Worm (Caenorhabditis elegans) whole organism, L4 larva: ENCODE measurements around the gene srw-101.
"Not testable (repeated sequence)": the region's sequence is repeated elsewhere in the genome, so short reads cannot be mapped to it uniquely, and the experiment has no call there.

Experiments used
- F37D6.2 ChIP-seq: sonication (generic microtip); optimal IDR thresholded peaks from 2 replicates; lab custom pipeline; 2016; ENCODE audit warnings: mild to moderate bottlenecking, missing genetic modification characterization, missing compliant biosample characterization
- F44E2.7 ChIP-seq: fragments of 200-800 bp; sonication (Bioruptor generic); IDR thresholded peaks from 2 replicates; pipeline ENCODE4 v2.1.2; 2022; ENCODE audit warnings: missing genetic modification characterization, missing compliant biosample characterization
- Y105C5A.15 ChIP-seq: fragments of 200-800 bp; sonication (Bioruptor generic); IDR thresholded peaks from 2 replicates; pipeline ENCODE4 v1.3.6; 2022; ENCODE audit warnings: missing genetic modification characterization, missing compliant biosample characterization
- Y75B8A.6 ChIP-seq: fragments of 200-800 bp; sonication (Bioruptor generic); IDR thresholded peaks from 2 replicates; pipeline ENCODE4 v1.3.6; 2022; ENCODE audit warnings: missing genetic modification reagents, missing genetic modification characterization, missing compliant biosample characterization
- ZK546.5 ChIP-seq, 2 experiments: sonication (generic microtip); optimal IDR thresholded peaks; 2 replicates each; lab custom pipeline; 2017; ENCODE audit warnings: missing biosample characterization in 2 of 2, missing genetic modification characterization in 2 of 2
- ama-1 ChIP-seq: fragments of 150-350 bp; optimal IDR thresholded peaks from 2 replicates; lab custom pipeline; 2014; ENCODE audit warnings: inconsistent platforms, mixed read lengths
- cey-2 ChIP-seq: sonication (generic microtip); optimal IDR thresholded peaks from 3 replicates; lab custom pipeline; 2017; ENCODE audit warnings: missing genetic modification characterization, mild to moderate bottlenecking, missing compliant biosample characterization, antibody characterized with exemption, borderline replicate concordance; ENCODE audit not compliant: insufficient read depth
- ctbp-1 ChIP-seq: fragments of 200-800 bp; sonication (Bioruptor generic); IDR thresholded peaks from 2 replicates; pipeline ENCODE4 v1.3.6; 2022; ENCODE audit warnings: missing genetic modification reagents, missing genetic modification characterization, missing compliant biosample characterization
- daf-12 ChIP-seq: fragments of 150-350 bp; optimal IDR thresholded peaks from 2 replicates; lab custom pipeline; 2014; ENCODE audit warnings: missing biosample characterization, missing genetic modification reagents, missing genetic modification characterization
- daf-16 ChIP-seq, 3 experiments: sonication (generic microtip); optimal IDR thresholded peaks; 2 replicates each; lab custom pipeline; 2016 to 2017; ENCODE audit warnings: missing genetic modification characterization in 3 of 3, missing genetic modification reagents in 3 of 3, mild to moderate bottlenecking in 2 of 3, missing compliant biosample characterization in 2 of 3, missing biosample characterization in 1 of 3, moderate library complexity in 1 of 3
- dmd-6 ChIP-seq: fragments of 200-800 bp; sonication (Bioruptor generic); IDR thresholded peaks from 2 replicates; pipeline ENCODE4 v1.3.6; 2022; ENCODE audit warnings: missing genetic modification reagents, missing genetic modification characterization, missing compliant biosample characterization
- dmd-8 ChIP-seq: fragments of 200-800 bp; sonication (Bioruptor generic); IDR thresholded peaks from 2 replicates; pipeline ENCODE4 v1.3.6; 2022; ENCODE audit warnings: missing genetic modification characterization, missing compliant biosample characterization
- egl-43 ChIP-seq: fragments of 200-800 bp; sonication (Bioruptor generic); IDR thresholded peaks from 2 replicates; pipeline ENCODE4 v1.3.6; 2022; ENCODE audit warnings: missing genetic modification reagents, missing genetic modification characterization, missing compliant biosample characterization
- jun-1 ChIP-seq: fragments of 150-350 bp; optimal IDR thresholded peaks from 2 replicates; lab custom pipeline; 2014; ENCODE audit warnings: missing biosample characterization, missing genetic modification reagents, missing genetic modification characterization
- lin-1 ChIP-seq: fragments of 200-800 bp; sonication (Bioruptor generic); IDR thresholded peaks from 2 replicates; pipeline ENCODE4 v1.3.6; 2022; ENCODE audit warnings: missing genetic modification reagents, missing genetic modification characterization, missing compliant biosample characterization
- madf-9 ChIP-seq: fragments of 200-800 bp; sonication (Bioruptor generic); conservative IDR thresholded peaks from 2 replicates; pipeline ENCODE4 v1.3.6; 2022; ENCODE audit warnings: missing genetic modification reagents, missing genetic modification characterization, missing compliant biosample characterization
- mes-2 ChIP-seq: sonication (generic microtip); optimal IDR thresholded peaks from 2 replicates; lab custom pipeline; 2016; ENCODE audit warnings: missing genotype, mild to moderate bottlenecking, missing genetic modification characterization, missing compliant biosample characterization; ENCODE audit not compliant: poor library complexity, severe bottlenecking
- nhr-102 ChIP-seq: sonication (generic microtip); optimal IDR thresholded peaks from 2 replicates; lab custom pipeline; 2016; ENCODE audit warnings: mild to moderate bottlenecking, missing genetic modification characterization, moderate library complexity, missing compliant biosample characterization
- nhr-11 ChIP-seq: fragments of 150-350 bp; optimal IDR thresholded peaks from 2 replicates; lab custom pipeline; 2014; ENCODE audit warnings: missing biosample characterization, missing genetic modification characterization
- nhr-237 ChIP-seq: sonication (generic microtip); optimal IDR thresholded peaks from 2 replicates; lab custom pipeline; 2017; ENCODE audit warnings: missing biosample characterization, missing genetic modification characterization
- nhr-76 ChIP-seq: fragments of 150-350 bp; optimal IDR thresholded peaks from 2 replicates; lab custom pipeline; 2014; ENCODE audit warnings: missing biosample characterization, missing genetic modification characterization
- pha-4 ChIP-seq, 2 experiments: fragments of 150-350 bp in 1 of 2; fragments of 200-800 bp in 1 of 2; sonication (Bioruptor generic) in 1 of 2; IDR thresholded peaks in 1 of 2; optimal IDR thresholded peaks in 1 of 2; 2 replicates each; pipeline versions ENCODE4 v1.3.6 to Lab custom; 2014 to 2022; ENCODE audit warnings: missing genetic modification characterization in 2 of 2, missing genetic modification reagents in 2 of 2, missing biosample characterization in 1 of 2, missing compliant biosample characterization in 1 of 2
- rbr-2 ChIP-seq: sonication (generic microtip); optimal IDR thresholded peaks from 2 replicates; lab custom pipeline; 2016; ENCODE audit warnings: missing genotype, missing genetic modification characterization, missing compliant biosample characterization
- sdz-12 ChIP-seq: fragments of 200-800 bp; sonication (Bioruptor generic); optimal IDR thresholded peaks from 2 replicates; lab custom pipeline; 2018; ENCODE audit warnings: mild to moderate bottlenecking, missing genetic modification characterization, missing compliant biosample characterization
- set-16 ChIP-seq: fragments of 200-800 bp; sonication (Bioruptor generic); IDR thresholded peaks from 2 replicates; pipeline ENCODE4 v1.3.6; 2022; ENCODE audit warnings: missing genetic modification reagents, missing genetic modification characterization, missing compliant biosample characterization
- skn-1 ChIP-seq: fragments of 150-350 bp; optimal IDR thresholded peaks from 2 replicates; lab custom pipeline; 2014; ENCODE audit warnings: missing biosample characterization, missing genetic modification characterization
- snpc-1.2 ChIP-seq: fragments of 200-800 bp; sonication (Bioruptor generic); IDR thresholded peaks from 2 replicates; pipeline ENCODE4 v1.3.6; 2022; ENCODE audit warnings: missing genetic modification reagents, missing genetic modification characterization, missing compliant biosample characterization
- tag-97 ChIP-seq: fragments of 200-800 bp; sonication (Bioruptor generic); IDR thresholded peaks from 2 replicates; pipeline ENCODE4 v1.3.6; 2022; ENCODE audit warnings: missing genetic modification characterization, missing compliant biosample characterization
- unc-39 ChIP-seq: sonication (generic microtip); optimal IDR thresholded peaks from 2 replicates; lab custom pipeline; 2017; ENCODE audit warnings: missing biosample characterization, missing genetic modification characterization
- zip-2 ChIP-seq: fragments of 150-350 bp; optimal IDR thresholded peaks from 2 replicates; lab custom pipeline; 2014; ENCODE audit warnings: missing biosample characterization, missing genetic modification characterization

The srw-101 gene

DNA sequence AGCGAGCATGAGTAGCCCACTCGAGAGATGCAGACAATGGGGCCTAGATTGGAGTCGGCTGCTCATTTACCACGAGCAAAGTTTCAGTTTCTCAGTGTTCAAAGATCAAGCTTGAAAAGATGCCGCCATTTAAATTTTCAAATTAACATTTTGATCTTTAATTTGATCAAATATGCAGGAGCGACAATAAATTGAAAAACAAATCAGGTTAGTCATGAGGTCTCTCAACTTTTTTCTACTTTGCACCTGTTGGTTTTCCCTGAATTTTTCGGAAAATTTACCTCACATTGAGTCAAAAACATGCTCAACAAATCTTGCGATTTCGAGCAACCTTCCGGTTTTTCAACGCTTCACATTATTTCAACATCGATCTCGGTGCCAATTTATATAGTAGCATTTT, 36.7 kb upstream of the srw-101 start, which contains the start of gene srh-5:
srh-5 (plus strand) TSS at position 301 of the 400 bp plus-strand sequence.
- TF ChIP-seq sdz-12: no peak
- no peak for TF ChIP-seq Y105C5A.15
- TF ChIP-seq jun-1 (tag; lab: Kevin White, UChicago): no peak
- no peak for TF ChIP-seq F37D6.2 (tag; lab: Kevin White, UChicago)
- no peak for TF ChIP-seq skn-1
- TF ChIP-seq nhr-102 (tag; lab: Kevin White, UChicago): no peak
- no peak for TF ChIP-seq dmd-6
- no peak for TF ChIP-seq pha-4 (GFP tag; IDR thresholded peaks at IDR 0.05; lab: Robert Waterston, UW)
- no peak for TF ChIP-seq pha-4 (tag; optimal IDR thresholded peaks at IDR 0.05; lab: Kevin White, UChicago)
- no peak for TF ChIP-seq ctbp-1
- TF ChIP-seq zip-2: no peak
- no peak for TF ChIP-seq madf-9 (GFP tag; lab: Robert Waterston, UW)
- TF ChIP-seq nhr-11 (tag; lab: Kevin White, UChicago): no peak
- no peak for TF ChIP-seq daf-12 (tag; lab: Kevin White, UChicago)
- no peak for TF ChIP-seq daf-16 (GFP tag; optimal IDR thresholded peaks at IDR 0.05; lab: Kevin White, UChicago)
- no peak for TF ChIP-seq daf-16 (tag; optimal IDR thresholded peaks at IDR 0.05; lab: Kevin White, UChicago)
- no peak for TF ChIP-seq nhr-76
- TF ChIP-seq ZK546.5 (tag; optimal IDR thresholded peaks at IDR 0.05; lab: Kevin White, UChicago): no peak
- no peak for TF ChIP-seq cey-2 (tag; lab: Kevin White, UChicago)
- no peak for TF ChIP-seq nhr-237

DNA sequence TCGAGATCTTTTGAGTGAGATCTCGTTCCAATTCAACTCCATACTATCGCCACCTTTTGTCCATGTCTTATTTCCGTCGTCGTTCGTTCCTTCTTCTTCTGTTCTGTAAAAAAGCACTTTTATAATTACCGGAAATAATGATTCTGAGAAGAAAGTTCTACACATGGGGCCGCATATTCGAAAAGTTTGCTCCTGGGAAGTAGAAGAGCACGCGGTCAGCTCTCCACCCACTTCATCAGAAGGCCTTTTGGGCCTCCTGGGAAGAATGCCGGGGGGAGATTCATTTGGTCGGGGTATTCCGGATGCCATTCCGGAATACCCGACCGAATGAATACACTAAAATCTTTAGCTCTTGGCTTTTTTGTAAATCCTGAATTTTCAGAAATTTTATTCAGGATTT, 29.6 kb upstream of the srw-101 start, which contains the start of gene Y46H3C.5:
Y46H3C.5 (minus strand) TSS at position 2 of the 400 bp plus-strand sequence.
- not testable (repeated sequence) for TF ChIP-seq lin-1 (GFP tag; lab: Robert Waterston, UW); Y75B8A.6 (GFP tag; lab: Robert Waterston, UW); rbr-2 (tag; lab: Kevin White, UChicago)

DNA sequence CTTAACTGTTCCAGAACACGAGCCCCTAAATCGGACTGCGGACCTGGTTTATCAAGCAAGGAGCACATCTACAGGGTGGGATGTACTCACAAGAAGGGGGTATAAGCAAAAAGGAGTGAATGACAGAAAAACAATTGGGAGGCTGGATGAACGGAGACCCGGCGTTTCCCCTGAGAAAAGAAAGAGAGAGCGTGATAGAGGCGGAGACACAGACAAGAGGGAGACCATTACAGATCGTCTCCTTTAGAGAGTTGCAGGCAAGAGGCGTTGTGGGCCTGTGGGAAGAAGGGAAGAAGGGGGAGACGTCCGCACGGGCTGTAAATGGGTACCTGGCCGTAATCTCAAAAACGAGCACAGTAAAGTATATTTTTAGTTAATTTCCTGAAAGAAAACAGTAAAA, 28.2 kb upstream of the srw-101 start, which contains the start of gene Y46H3C.7:
Y46H3C.7 (minus strand) TSS at position 147 of the 400 bp plus-strand sequence.
- 0 out of 2 replicates have a peak, but pooled peaks have one; percentile 41 for TF ChIP-seq egl-43

ce11 chrV:1698400-1698799, 23.7 kb upstream of the srw-101 start:
- no peak for TF ChIP-seq cey-2 (tag; lab: Kevin White, UChicago)
- peak; percentile 88 for TF ChIP-seq set-16 (GFP tag; lab: Robert Waterston, UW)
- TF ChIP-seq unc-39 (tag; lab: Kevin White, UChicago): no peak
- no peak for TF ChIP-seq madf-9 (GFP tag; lab: Robert Waterston, UW)
- TF ChIP-seq dmd-8 (GFP tag; lab: Robert Waterston, UW): no peak

ce11 chrV:1699228-1699795, 22.8 kb upstream of the srw-101 start:
- TF ChIP-seq tag-97 (GFP tag; lab: Robert Waterston, UW): no peak
- TF ChIP-seq F44E2.7: no peak
- TF ChIP-seq dmd-8 (GFP tag; lab: Robert Waterston, UW): peak; percentile 43; the same call in 1 of the 2 replicates
- TF ChIP-seq set-16 (GFP tag; lab: Robert Waterston, UW): peak; percentile 93

ce11 chrV:1701584-1702101, 20.4 kb upstream of the srw-101 start, which contains the start of gene srw-90:
TSS of gene srw-90 (plus strand) at chrV:1702051.
- TF ChIP-seq mes-2 (tag; lab: Kevin White, UChicago) (no peak), snpc-1.2 (GFP tag; lab: Robert Waterston, UW) (0 out of 2 replicates have a peak, but pooled peaks have one; percentile 17), ama-1 (lab: Kevin White, UChicago) (no peak)
- TF ChIP-seq, all 104 proteins: peak for 1
